Fruit fly (Drosophila melanogaster): ENCODE results near the gene CG8064.

CG8064 gene

dm6 chr3R:18310766-18311367, 27.4 kb downstream of the CG8064 start (continued):
- no peak for TF ChIP-seq sr (GFP tag; IDR thresholded peaks at IDR 0.05)
- TF ChIP-seq hbn (GFP tag; IDR thresholded peaks at IDR 0.05; ENCODE audit: partially characterized antibody) = no peak
- TF ChIP-seq mirr (GFP tag; optimal IDR thresholded peaks at IDR 0.05) = no peak
- no peak for TF ChIP-seq Usf (GFP tag; optimal IDR thresholded peaks at IDR 0.05)
- TF ChIP-seq bowl (GFP tag; IDR thresholded peaks at IDR 0.05) = no peak
- no peak for TF ChIP-seq CG8478 (optimal IDR thresholded peaks at IDR 0.05)
- no peak for TF ChIP-seq TFAM (GFP tag; optimal IDR thresholded peaks at IDR 0.05)
- no peak for TF ChIP-seq NfI (GFP tag; optimal IDR thresholded peaks at IDR 0.05)
- TF ChIP-seq disco-r (GFP tag; optimal IDR thresholded peaks at IDR 0.05) = no peak
- TF ChIP-seq CG2678 (tag; optimal IDR thresholded peaks at IDR 0.05) = peak; percentile 80
- no peak for TF ChIP-seq CkIIα-i1 (GFP tag; IDR thresholded peaks at IDR 0.05)
- no peak for TF ChIP-seq her (GFP tag; optimal IDR thresholded peaks at IDR 0.05)
- TF ChIP-seq CG12155 (GFP tag; optimal IDR thresholded peaks at IDR 0.05) = no peak
- TF ChIP-seq stwl (tag; optimal IDR thresholded peaks at IDR 0.05) = no peak
- no peak for TF ChIP-seq CG30403 (GFP tag; optimal IDR thresholded peaks at IDR 0.05)
- TF ChIP-seq CG32532 (GFP tag; IDR thresholded peaks at IDR 0.05) = 0 out of 2 replicates have a peak, but pooled peaks have one; percentile 15
- no peak for TF ChIP-seq CG3995 (GFP tag; optimal IDR thresholded peaks at IDR 0.05)
- TF ChIP-seq CG10366 (GFP tag; IDR thresholded peaks at IDR 0.05) = no peak
- no peak for TF ChIP-seq HLH4C (GFP tag; IDR thresholded peaks at IDR 0.05; ENCODE audit: partially characterized antibody)
- no peak for TF ChIP-seq gro (GFP tag; optimal IDR thresholded peaks at IDR 0.05)
- no peak for TF ChIP-seq Hey (tag; optimal IDR thresholded peaks at IDR 0.05)
- no peak for TF ChIP-seq CG3407 (GFP tag; optimal IDR thresholded peaks at IDR 0.05)
- no peak for TF ChIP-seq luna (GFP tag; optimal IDR thresholded peaks at IDR 0.05)
- no peak for TF ChIP-seq gem (tag; optimal IDR thresholded peaks at IDR 0.05)
- TF ChIP-seq CG4424 (GFP tag; optimal IDR thresholded peaks at IDR 0.05) = no peak
- TF ChIP-seq CG11085 (GFP tag; IDR thresholded peaks at IDR 0.05) = peak; percentile 10; the same call in 1 of the 2 replicates
- TF ChIP-seq HmgZ (tag; optimal IDR thresholded peaks at IDR 0.05) = no peak
- no peak for TF ChIP-seq Poxn (GFP tag; IDR thresholded peaks at IDR 0.05)
- no peak for TF ChIP-seq sens (GFP tag)
- no peak for TF ChIP-seq Bdp1 (GFP tag; optimal IDR thresholded peaks at IDR 0.05)
- TF ChIP-seq CG6254 (GFP tag; optimal IDR thresholded peaks at IDR 0.05) = no peak
- peak; percentile 66 for TF ChIP-seq dmrt99B (tag; optimal IDR thresholded peaks at IDR 0.05)
- TF ChIP-seq CG3847 (GFP tag; IDR thresholded peaks at IDR 0.05) = no peak
- no peak for TF ChIP-seq ro (GFP tag; IDR thresholded peaks at IDR 0.05)
- TF ChIP-seq Camta (GFP tag; optimal IDR thresholded peaks at IDR 0.05) = no peak
- no peak for TF ChIP-seq jing (GFP tag; optimal IDR thresholded peaks at IDR 0.05)
- TF ChIP-seq NK7.1 (GFP tag; optimal IDR thresholded peaks at IDR 0.05) = no peak
- no peak for TF ChIP-seq so (GFP tag; IDR thresholded peaks at IDR 0.05)
- TF ChIP-seq CG14860 (GFP tag; IDR thresholded peaks at IDR 0.05; ENCODE audit: partially characterized antibody) = no peak
- TF ChIP-seq CG10543 (GFP tag; optimal IDR thresholded peaks at IDR 0.05) = peak; percentile 46
- TF ChIP-seq CG7987 (GFP tag; optimal IDR thresholded peaks at IDR 0.05) = no peak
- no peak for TF ChIP-seq hth (optimal IDR thresholded peaks at IDR 0.05)
- TF ChIP-seq CG15514 (GFP tag; optimal IDR thresholded peaks at IDR 0.05) = no peak
- TF ChIP-seq CG17385 (GFP tag; optimal IDR thresholded peaks at IDR 0.05) = peak; percentile 27
- no peak for TF ChIP-seq CG10147 (GFP tag; optimal IDR thresholded peaks at IDR 0.05)
- TF ChIP-seq H15 (GFP tag; IDR thresholded peaks at IDR 0.05) = no peak
- TF ChIP-seq CG4854 (GFP tag; optimal IDR thresholded peaks at IDR 0.05) = no peak
- no peak for TF ChIP-seq gcm (GFP tag; optimal IDR thresholded peaks at IDR 0.05)
- no peak for TF ChIP-seq ERR (GFP tag; optimal IDR thresholded peaks at IDR 0.05)
- TF ChIP-seq Bgb (GFP tag; IDR thresholded peaks at IDR 0.05; ENCODE audit: partially characterized antibody) = peak; percentile 29; the same call in 1 of the 2 replicates
- TF ChIP-seq CG1832 (GFP tag; optimal IDR thresholded peaks at IDR 0.05) = no peak
- no peak for TF ChIP-seq CHES-1-like (GFP tag; optimal IDR thresholded peaks at IDR 0.05)

All from whole organism, embryonic.